Worm (Caenorhabditis elegans): ENCODE results near the gene jmjd-2.

The jmjd-2 gene

DNA sequence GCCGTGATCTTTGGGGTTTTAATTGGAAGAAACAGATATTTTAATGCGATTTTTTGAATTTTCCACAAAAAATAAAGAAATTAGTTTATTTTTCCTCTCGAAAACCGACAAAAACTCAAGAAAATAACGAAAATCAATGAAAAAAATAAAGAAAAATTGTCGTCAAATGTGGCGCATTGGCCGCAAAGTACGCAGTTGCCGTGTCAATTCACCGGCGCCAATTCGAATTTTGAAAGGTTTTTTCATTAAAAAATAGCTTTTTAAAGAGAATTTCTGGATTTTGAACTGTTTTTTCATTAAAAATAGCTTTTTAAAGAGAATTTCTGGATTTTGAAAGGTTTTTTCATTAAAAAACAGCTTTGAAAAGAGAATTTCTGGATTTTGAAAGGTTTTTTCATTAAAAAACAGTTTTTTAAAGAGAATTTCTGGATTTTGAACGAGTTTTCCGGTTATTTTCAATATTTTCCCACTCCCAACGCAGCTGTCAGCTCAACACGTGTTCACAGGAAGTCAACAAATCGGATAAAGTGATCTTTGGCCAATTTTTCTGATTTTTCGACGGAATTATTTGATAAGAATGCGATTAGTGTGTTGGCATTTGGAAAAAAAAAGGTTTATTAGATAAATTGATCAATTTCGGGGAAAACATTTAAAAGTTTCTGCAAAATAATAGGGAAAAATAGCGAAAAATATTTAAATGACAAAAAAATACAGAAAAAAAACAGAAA, 8.9 kb downstream of the jmjd-2 start:
- TF ChIP-seq unc-55 (GFP tag; optimal IDR thresholded peaks at IDR 0.05) (peak; percentile 10), fos-1 (tag; optimal IDR thresholded peaks at IDR 0.05) (no peak), C34F6.9 (tag; optimal IDR thresholded peaks at IDR 0.05) (no peak), mab-5 (tag; optimal IDR thresholded peaks at IDR 0.05) (no peak), nhr-77 (tag; optimal IDR thresholded peaks at IDR 0.05) (no peak), Y55F3AM.14 (GFP tag; optimal IDR thresholded peaks at IDR 0.05) (no peak), nhr-129 (tag; optimal IDR thresholded peaks at IDR 0.05) (no peak), alr-1 (tag; optimal IDR thresholded peaks at IDR 0.05) (no peak), ztf-4 (tag; optimal IDR thresholded peaks at IDR 0.05) (no peak), gmeb-1 (tag; optimal IDR thresholded peaks at IDR 0.05) (peak; percentile 23), ztf-11 (tag; optimal IDR thresholded peaks at IDR 0.05) (no peak), sem-4 (tag; optimal IDR thresholded peaks at IDR 0.05) (no peak)

ce11 chrII:14233879-14234278, 9.5 kb downstream of the jmjd-2 start, which contains the start of gene men-1:
Gene men-1 (minus strand): TSS chrII:14234120.
- TF ChIP-seq zag-1 (tag; optimal IDR thresholded peaks at IDR 0.05): no peak
- no peak for TF ChIP-seq ztf-1 (GFP tag; conservative IDR thresholded peaks at IDR 0.05)
- TF ChIP-seq C34F6.9 (tag; optimal IDR thresholded peaks at IDR 0.05): peak; percentile 19

ce11 chrII:14230938-14231337, 12.5 kb downstream of the jmjd-2 start:
- no peak for TF ChIP-seq lin-11 (tag; optimal IDR thresholded peaks at IDR 0.05)
- TF ChIP-seq ztf-1 (GFP tag; conservative IDR thresholded peaks at IDR 0.05): no peak
- no peak for TF ChIP-seq unc-55 (GFP tag; optimal IDR thresholded peaks at IDR 0.05)
- no peak for TF ChIP-seq zag-1 (tag; optimal IDR thresholded peaks at IDR 0.05)
- TF ChIP-seq nhr-10 (tag; optimal IDR thresholded peaks at IDR 0.05): no peak
- TF ChIP-seq ztf-11 (tag; optimal IDR thresholded peaks at IDR 0.05): no peak
- no peak for TF ChIP-seq R02D3.7 (tag; optimal IDR thresholded peaks at IDR 0.05)
- no peak for TF ChIP-seq snpc-4 (tag; optimal IDR thresholded peaks at IDR 0.05)
- no peak for TF ChIP-seq nhr-23 (tag; optimal IDR thresholded peaks at IDR 0.05)
- TF ChIP-seq aly-2 (tag; optimal IDR thresholded peaks at IDR 0.05): no peak
- no peak for TF ChIP-seq C34F6.9 (tag; optimal IDR thresholded peaks at IDR 0.05)
- no peak for TF ChIP-seq sma-9 (GFP tag; optimal IDR thresholded peaks at IDR 0.05)
- no peak for TF ChIP-seq sma-9 (tag; optimal IDR thresholded peaks at IDR 0.05)
- TF ChIP-seq dmd-4 (tag; optimal IDR thresholded peaks at IDR 0.05): no peak
- no peak for TF ChIP-seq ztf-4 (tag; optimal IDR thresholded peaks at IDR 0.05)
- TF ChIP-seq fos-1 (tag; optimal IDR thresholded peaks at IDR 0.05): no peak
- TF ChIP-seq nhr-77 (tag; optimal IDR thresholded peaks at IDR 0.05): no peak
- TF ChIP-seq sem-4 (tag; optimal IDR thresholded peaks at IDR 0.05): no peak
- TF ChIP-seq Y55F3AM.14 (GFP tag; optimal IDR thresholded peaks at IDR 0.05): no peak

ce11 chrII:14230075-14230474, 13.3 kb downstream of the jmjd-2 start:
- no peak for TF ChIP-seq lin-13 (GFP tag; optimal IDR thresholded peaks at IDR 0.05)
- TF ChIP-seq egl-27 (tag; optimal IDR thresholded peaks at IDR 0.05): no peak
- no peak for TF ChIP-seq ZK546.5 (tag; optimal IDR thresholded peaks at IDR 0.05)
- TF ChIP-seq R02D3.7 (tag; optimal IDR thresholded peaks at IDR 0.05): no peak
- TF ChIP-seq lin-11 (tag; optimal IDR thresholded peaks at IDR 0.05): no peak
- TF ChIP-seq ceh-82 (tag; optimal IDR thresholded peaks at IDR 0.05): no peak
- TF ChIP-seq nhr-11 (tag; optimal IDR thresholded peaks at IDR 0.05): no peak
- no peak for TF ChIP-seq nhr-25 (tag; optimal IDR thresholded peaks at IDR 0.05)
- TF ChIP-seq gmeb-1 (tag; optimal IDR thresholded peaks at IDR 0.05): no peak
- TF ChIP-seq F13H6.1 (tag; optimal IDR thresholded peaks at IDR 0.05): no peak
- no peak for TF ChIP-seq nhr-129 (tag; optimal IDR thresholded peaks at IDR 0.05)

- TF ChIP-seq lin-39 (tag; optimal IDR thresholded peaks at IDR 0.05) (no peak), nhr-77 (tag; optimal IDR thresholded peaks at IDR 0.05) (no peak), elt-3 (tag; optimal IDR thresholded peaks at IDR 0.05) (no peak), nhr-10 (tag; optimal IDR thresholded peaks at IDR 0.05) (no peak), sma-3 (GFP tag; optimal IDR thresholded peaks at IDR 0.05) (no peak), lin-11 (tag; optimal IDR thresholded peaks at IDR 0.05) (no peak), F13H6.1 (tag; optimal IDR thresholded peaks at IDR 0.05) (no peak), mdl-1 (tag; optimal IDR thresholded peaks at IDR 0.05) (no peak), nhr-21 (tag; optimal IDR thresholded peaks at IDR 0.05) (no peak)
These were observed 17.2 kb downstream of the jmjd-2 start, which contains the start of gene Y48B6A.13 for ce11 chrII:14226175-14226574. Gene Y48B6A.13 (minus strand): TSS chrII:14226275.
